Worm (Caenorhabditis elegans) whole organism, L2 larva: Measurements from ENCODE around the gene F25F2.1.
A peak's percentile ranks its signal among the peaks of the same experiment; 100 is the strongest.

ENCODE experiments used
- C34F6.9 ChIP-seq: fragments of 150-350 bp; optimal IDR thresholded peaks from 2 replicates; lab custom pipeline; 2014; ENCODE audit warnings: missing biosample characterization, missing genetic modification characterization
- F13H6.1 ChIP-seq: sonication (generic microtip); optimal IDR thresholded peaks from 2 replicates; lab custom pipeline; 2016; ENCODE audit warnings: missing genetic modification characterization, missing compliant biosample characterization
- R02D3.7 ChIP-seq: fragments of 150-350 bp; optimal IDR thresholded peaks from 2 replicates; lab custom pipeline; 2014; ENCODE audit warnings: missing biosample characterization, missing genetic modification characterization
- Y55F3AM.14 ChIP-seq: fragments of 200-800 bp; sonication (Bioruptor generic); optimal IDR thresholded peaks from 2 replicates; lab custom pipeline; 2018; ENCODE audit warnings: mild to moderate bottlenecking, missing genetic modification characterization, missing compliant biosample characterization
- ZK546.5 ChIP-seq: sonication (generic microtip); optimal IDR thresholded peaks from 2 replicates; lab custom pipeline; 2017; ENCODE audit warnings: missing biosample characterization, missing genetic modification characterization
- alr-1 ChIP-seq: fragments of 150-350 bp; optimal IDR thresholded peaks from 2 replicates; lab custom pipeline; 2014; ENCODE audit warnings: missing biosample characterization, missing genetic modification characterization
- aly-2 ChIP-seq: fragments of 150-350 bp; optimal IDR thresholded peaks from 2 replicates; lab custom pipeline; 2014; ENCODE audit warnings: missing biosample characterization, missing genetic modification characterization
- ama-1 ChIP-seq: fragments of 150-350 bp; optimal IDR thresholded peaks from 2 replicates; lab custom pipeline; 2018; ENCODE audit warnings: inconsistent platforms
- blmp-1 ChIP-seq: sonication (generic microtip); optimal IDR thresholded peaks from 2 replicates; lab custom pipeline; 2017; ENCODE audit warnings: missing genetic modification characterization, mild to moderate bottlenecking, missing compliant biosample characterization, antibody characterized with exemption, moderate library complexity; ENCODE audit not compliant: insufficient read depth
- ceh-82 ChIP-seq: fragments of 150-350 bp; optimal IDR thresholded peaks from 2 replicates; lab custom pipeline; 2014; ENCODE audit warnings: missing biosample characterization, missing genetic modification characterization
- crh-2 ChIP-seq: sonication (generic microtip); optimal IDR thresholded peaks from 2 replicates; lab custom pipeline; 2017; ENCODE audit warnings: missing biosample characterization, missing genetic modification characterization
- dmd-4 ChIP-seq: sonication (generic microtip); optimal IDR thresholded peaks from 2 replicates; lab custom pipeline; 2017; ENCODE audit warnings: missing biosample characterization, missing genetic modification characterization
- elt-1 ChIP-seq: fragments of 150-350 bp; optimal IDR thresholded peaks from 2 replicates; lab custom pipeline; 2014; ENCODE audit warnings: missing biosample characterization, missing genetic modification characterization
- elt-3 ChIP-seq: sonication (generic microtip); optimal IDR thresholded peaks from 2 replicates; lab custom pipeline; 2017; ENCODE audit warnings: missing biosample characterization, missing genetic modification characterization
- fos-1 ChIP-seq: fragments of 150-350 bp; optimal IDR thresholded peaks from 2 replicates; lab custom pipeline; 2014; ENCODE audit warnings: missing biosample characterization, missing genetic modification characterization
- gmeb-1 ChIP-seq: fragments of 150-350 bp; optimal IDR thresholded peaks from 2 replicates; lab custom pipeline; 2014; ENCODE audit warnings: missing biosample characterization, missing genetic modification characterization
- lin-11 ChIP-seq: fragments of 150-350 bp; sonication (generic microtip); optimal IDR thresholded peaks from 2 replicates; lab custom pipeline; 2014; ENCODE audit warnings: missing biosample characterization, missing genetic modification characterization, inconsistent platforms, mixed read lengths
- lin-13 ChIP-seq: fragments of 150-350 bp; optimal IDR thresholded peaks from 2 replicates; lab custom pipeline; 2014; ENCODE audit warnings: missing biosample characterization, missing genetic modification reagents, missing genetic modification characterization
- lin-39 ChIP-seq: fragments of 150-350 bp; optimal IDR thresholded peaks from 2 replicates; lab custom pipeline; 2014; ENCODE audit warnings: missing biosample characterization, missing genetic modification reagents, missing genetic modification characterization
- lsy-2 ChIP-seq, 2 experiments: fragments of 150-350 bp in 1 of 2; sonication (generic microtip) in 1 of 2; optimal IDR thresholded peaks; 2 replicates each; lab custom pipeline; 2014 to 2017; ENCODE audit warnings: missing biosample characterization in 2 of 2, missing genetic modification characterization in 2 of 2
- mab-5 ChIP-seq: fragments of 150-350 bp; optimal IDR thresholded peaks from 2 replicates; lab custom pipeline; 2014; ENCODE audit warnings: missing biosample characterization, missing genetic modification characterization
- mdl-1 ChIP-seq, 2 experiments: fragments of 150-350 bp in 1 of 2; sonication (generic microtip) in 1 of 2; optimal IDR thresholded peaks; 2 replicates each; lab custom pipeline; 2017; ENCODE audit warnings: missing biosample characterization in 2 of 2, missing genetic modification characterization in 2 of 2
- nhr-10 ChIP-seq: sonication (generic microtip); optimal IDR thresholded peaks from 2 replicates; lab custom pipeline; 2017; ENCODE audit warnings: missing biosample characterization, missing genetic modification characterization
- nhr-11 ChIP-seq: fragments of 150-350 bp; optimal IDR thresholded peaks from 2 replicates; lab custom pipeline; 2014; ENCODE audit warnings: missing biosample characterization, missing genetic modification characterization
- nhr-12 ChIP-seq: fragments of 150-350 bp; optimal IDR thresholded peaks from 2 replicates; lab custom pipeline; 2014; ENCODE audit warnings: missing biosample characterization, missing genetic modification characterization
- nhr-129 ChIP-seq: fragments of 150-350 bp; optimal IDR thresholded peaks from 2 replicates; lab custom pipeline; 2014; ENCODE audit warnings: missing biosample characterization, missing genetic modification characterization
- nhr-21 ChIP-seq: fragments of 150-350 bp; optimal IDR thresholded peaks from 2 replicates; lab custom pipeline; 2014; ENCODE audit warnings: missing biosample characterization, missing genetic modification characterization
- nhr-237 ChIP-seq: fragments of 150-350 bp; optimal IDR thresholded peaks from 2 replicates; lab custom pipeline; 2014; ENCODE audit warnings: missing biosample characterization, missing genetic modification characterization
- nhr-25 ChIP-seq: fragments of 150-350 bp; sonication (generic microtip); optimal IDR thresholded peaks from 3 replicates; lab custom pipeline; 2014; ENCODE audit warnings: missing biosample characterization, missing genetic modification characterization
- nhr-6 ChIP-seq: fragments of 150-350 bp; optimal IDR thresholded peaks from 2 replicates; lab custom pipeline; 2014; ENCODE audit warnings: missing biosample characterization, missing genetic modification characterization
- nhr-77 ChIP-seq: fragments of 150-350 bp; optimal IDR thresholded peaks from 2 replicates; lab custom pipeline; 2014; ENCODE audit warnings: missing biosample characterization, missing genetic modification characterization
- peb-1 ChIP-seq: fragments of 150-350 bp; optimal IDR thresholded peaks from 2 replicates; lab custom pipeline; 2014; ENCODE audit warnings: missing biosample characterization, missing genetic modification characterization
- sem-4 ChIP-seq: fragments of 150-350 bp; optimal IDR thresholded peaks from 2 replicates; lab custom pipeline; 2014; ENCODE audit warnings: missing biosample characterization, missing genetic modification reagents, missing genetic modification characterization
- skn-1 ChIP-seq: sonication (generic microtip); optimal IDR thresholded peaks from 2 replicates; lab custom pipeline; 2017; ENCODE audit warnings: missing biosample characterization, missing genetic modification characterization
- sma-3 ChIP-seq: sonication (generic microtip); optimal IDR thresholded peaks from 2 replicates; lab custom pipeline; 2016; ENCODE audit warnings: missing genetic modification reagents, missing genetic modification characterization, missing compliant biosample characterization
- sma-9 ChIP-seq, 2 experiments: fragments of 150-350 bp in 1 of 2; sonication (generic microtip) in 1 of 2; optimal IDR thresholded peaks; 2 replicates each; lab custom pipeline; 2014 to 2016; ENCODE audit warnings: missing genetic modification characterization in 2 of 2, mild to moderate bottlenecking in 1 of 2, missing biosample characterization in 1 of 2, missing compliant biosample characterization in 1 of 2, missing genetic modification reagents in 1 of 2, moderate library complexity in 1 of 2
- snpc-4 ChIP-seq: fragments of 150-350 bp; optimal IDR thresholded peaks from 2 replicates; lab custom pipeline; 2014; ENCODE audit warnings: missing biosample characterization, missing genetic modification characterization
- unc-39 ChIP-seq: fragments of 150-350 bp; optimal IDR thresholded peaks from 2 replicates; lab custom pipeline; 2014; ENCODE audit warnings: missing biosample characterization, missing genetic modification characterization
- unc-55 ChIP-seq: fragments of 150-350 bp; sonication (generic microtip); optimal IDR thresholded peaks from 3 replicates; lab custom pipeline; 2014; ENCODE audit warnings: missing biosample characterization, missing genetic modification reagents, missing genetic modification characterization
- unc-62 ChIP-seq: fragments of 150-350 bp; optimal IDR thresholded peaks from 2 replicates; lab custom pipeline; 2014; ENCODE audit warnings: missing biosample characterization, missing genetic modification reagents, missing genetic modification characterization
- zag-1 ChIP-seq: fragments of 150-350 bp; optimal IDR thresholded peaks from 2 replicates; lab custom pipeline; 2014; ENCODE audit warnings: missing biosample characterization, missing genetic modification characterization
- ztf-1 ChIP-seq: fragments of 200-800 bp; sonication (Bioruptor generic); conservative IDR thresholded peaks from 2 replicates; pipeline ENCODE4 v1.3.6; 2022; ENCODE audit warnings: missing genetic modification characterization, missing compliant biosample characterization
- ztf-11 ChIP-seq: sonication (generic microtip); optimal IDR thresholded peaks from 2 replicates; lab custom pipeline; 2017; ENCODE audit warnings: missing biosample characterization, missing genetic modification characterization

F25F2.1 gene

DNA sequence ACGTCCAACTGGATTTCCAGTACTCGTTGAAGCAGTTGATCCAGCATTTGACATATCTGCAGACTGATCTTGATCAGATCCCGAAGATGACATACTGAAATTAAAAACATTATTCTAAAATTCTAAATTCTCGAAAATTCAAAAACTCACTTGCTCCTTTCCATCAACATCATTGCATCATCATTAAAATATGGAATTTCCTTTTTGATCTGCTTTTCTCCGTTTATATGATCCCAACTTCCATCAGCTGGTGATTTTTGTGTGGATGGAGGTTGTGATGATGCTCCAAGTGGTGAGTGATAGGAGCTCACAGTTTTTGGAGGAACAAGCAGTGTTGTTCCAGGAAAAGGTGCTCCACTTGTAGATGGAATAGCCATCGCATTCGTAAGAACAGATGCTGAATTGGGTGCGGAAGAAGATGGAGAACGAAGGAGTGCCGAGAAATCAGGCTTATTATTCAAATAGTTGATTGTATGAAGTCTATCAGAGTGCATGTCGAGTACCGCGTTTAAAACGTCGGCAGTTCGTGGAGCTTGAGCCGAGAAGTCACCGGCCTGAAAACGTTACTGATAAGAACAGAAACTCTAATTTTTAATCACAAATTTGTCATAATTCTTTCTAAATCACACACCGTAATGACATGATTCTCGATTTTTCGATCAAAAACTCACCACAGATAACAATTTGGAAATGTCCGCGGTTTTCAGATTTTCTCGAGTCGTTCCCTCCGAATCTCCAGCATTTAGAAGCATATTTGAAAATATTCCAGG, 15.5 kb upstream of the F25F2.1 start:
- TF ChIP-seq lsy-2 (tag; optimal IDR thresholded peaks at IDR 0.05; lab: Kevin White, UChicago) (no peak), F13H6.1 (no peak), sem-4 (tag; lab: Kevin White, UChicago) (no peak), sma-9 (GFP tag; optimal IDR thresholded peaks at IDR 0.05; lab: Kevin White, UChicago) (peak; percentile 22), sma-9 (tag; optimal IDR thresholded peaks at IDR 0.05; lab: Kevin White, UChicago) (no peak), snpc-4 (tag; lab: Kevin White, UChicago) (no peak), nhr-10 (tag; lab: Kevin White, UChicago) (no peak), mdl-1 (tag; optimal IDR thresholded peaks at IDR 0.05; lab: Kevin White, UChicago) (no peak), nhr-21 (tag; lab: Kevin White, UChicago) (peak; percentile 40), fos-1 (tag; lab: Kevin White, UChicago) (peak; percentile 36), ama-1 (peak; percentile 51), nhr-237 (tag; lab: Kevin White, UChicago) (no peak), nhr-12 (tag; lab: Kevin White, UChicago) (no peak), blmp-1 (tag; lab: Kevin White, UChicago) (no peak), gmeb-1 (no peak), mab-5 (tag; lab: Kevin White, UChicago) (no peak)
- TF ChIP-seq, all 48 proteins: peak for 4

DNA sequence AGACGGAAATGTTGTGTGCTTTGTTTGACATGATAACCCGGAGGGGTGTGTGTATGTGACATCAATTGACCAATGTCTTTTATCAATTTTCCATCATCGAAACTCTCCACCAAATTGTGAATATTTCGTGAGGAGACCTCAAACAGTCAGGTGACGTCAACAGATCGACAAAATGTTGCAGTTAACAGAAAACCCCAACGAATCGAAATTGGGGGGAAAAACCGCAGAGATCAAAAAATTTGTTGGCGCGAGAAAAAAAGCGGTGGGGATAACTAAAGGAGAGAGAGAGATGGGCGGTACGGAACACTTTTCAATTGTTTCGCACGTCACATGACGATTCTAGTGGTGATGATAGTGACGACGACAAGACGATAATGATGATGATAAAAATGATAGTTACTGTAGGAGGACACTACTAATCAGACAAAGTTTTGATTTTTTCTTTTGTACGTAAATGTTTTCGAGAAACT, 14.1 kb upstream of the F25F2.1 start:
- no peak for TF ChIP-seq Y55F3AM.14 (GFP tag; lab: Kevin White, UChicago)
- TF ChIP-seq nhr-237 (tag; lab: Kevin White, UChicago), result no peak
- no peak for TF ChIP-seq ZK546.5
- TF ChIP-seq snpc-4 (tag; lab: Kevin White, UChicago), result no peak
- TF ChIP-seq ama-1, result no peak
- no peak for TF ChIP-seq unc-39 (tag; lab: Kevin White, UChicago)
- no peak for TF ChIP-seq nhr-11 (tag; lab: Kevin White, UChicago)
- peak; percentile 83 for TF ChIP-seq nhr-21 (tag; lab: Kevin White, UChicago)
- no peak for TF ChIP-seq dmd-4 (tag; lab: Kevin White, UChicago)
- TF ChIP-seq ztf-11 (tag; lab: Kevin White, UChicago), result no peak
- peak in 1 of 2 experiments; percentile 62 for TF ChIP-seq lsy-2 (tag; optimal IDR thresholded peaks at IDR 0.05; lab: Kevin White, UChicago)
- TF ChIP-seq blmp-1 (tag; lab: Kevin White, UChicago), result peak; percentile 24
- TF ChIP-seq lin-13, result peak; percentile 49
- peak; percentile 37 for TF ChIP-seq F13H6.1
- no peak for TF ChIP-seq peb-1 (tag; lab: Kevin White, UChicago)
- no peak for TF ChIP-seq R02D3.7 (tag; lab: Kevin White, UChicago)
- TF ChIP-seq nhr-6 (tag; lab: Kevin White, UChicago), result peak; percentile 49
- no peak for TF ChIP-seq mab-5 (tag; lab: Kevin White, UChicago)
- no peak for TF ChIP-seq alr-1 (tag; lab: Kevin White, UChicago)
- no peak for TF ChIP-seq elt-1
- TF ChIP-seq ztf-1 (GFP tag; lab: Robert Waterston, UW), result no peak
- TF ChIP-seq nhr-25, result peak; percentile 81
- no peak for TF ChIP-seq nhr-12 (tag; lab: Kevin White, UChicago)
- no peak for TF ChIP-seq sem-4 (tag; lab: Kevin White, UChicago)
- no peak for TF ChIP-seq lin-39 (tag; lab: Kevin White, UChicago)
- no peak for TF ChIP-seq lin-11 (tag; lab: Kevin White, UChicago)
- no peak for TF ChIP-seq ceh-82 (tag; lab: Kevin White, UChicago)
- TF ChIP-seq unc-55 (GFP tag; lab: Kevin White, UChicago), result no peak
- peak; percentile 73 for TF ChIP-seq gmeb-1
- TF ChIP-seq crh-2, result peak; percentile 78
- TF ChIP-seq nhr-77 (tag; lab: Kevin White, UChicago), result no peak
- TF ChIP-seq zag-1 (tag; lab: Kevin White, UChicago), result no peak
- no peak for TF ChIP-seq elt-3
- no peak for TF ChIP-seq nhr-10 (tag; lab: Kevin White, UChicago)
- TF ChIP-seq unc-62 (GFP tag; lab: Kevin White, UChicago), result no peak
- peak; percentile 74 for TF ChIP-seq sma-9 (GFP tag; optimal IDR thresholded peaks at IDR 0.05; lab: Kevin White, UChicago)
- no peak for TF ChIP-seq sma-9 (tag; optimal IDR thresholded peaks at IDR 0.05; lab: Kevin White, UChicago)
- peak; percentile 35 for TF ChIP-seq C34F6.9 (tag; lab: Kevin White, UChicago)
- peak; percentile 76 for TF ChIP-seq nhr-129
- peak; percentile 85 for TF ChIP-seq sma-3
- peak; percentile 75 for TF ChIP-seq fos-1 (tag; lab: Kevin White, UChicago)
- no peak for TF ChIP-seq skn-1 (tag; lab: Kevin White, UChicago)
- TF ChIP-seq aly-2 (tag; lab: Kevin White, UChicago), result no peak
